Worm (Caenorhabditis elegans) whole organism, young adult: ENCODE measurements around the gene B0244.4.
A peak's percentile ranks its signal among the peaks of the same experiment; 100 is the strongest.

Experiments used
- B0035.1 ChIP-seq: sonication (generic microtip); optimal IDR thresholded peaks from 2 replicates; lab custom pipeline; 2016; ENCODE audit warnings: missing genetic modification characterization, mild to moderate bottlenecking, missing compliant biosample characterization, missing genotype, missing genetic modification reagents
- B0261.1 ChIP-seq: sonication (generic microtip); optimal IDR thresholded peaks from 2 replicates; lab custom pipeline; 2016; ENCODE audit warnings: mild to moderate bottlenecking, missing genetic modification characterization, moderate library complexity, missing compliant biosample characterization
- C06A6.2 ChIP-seq: fragments of 200-800 bp; sonication (Bioruptor generic); conservative IDR thresholded peaks from 2 replicates; pipeline ENCODE4 v1.3.6; 2022; ENCODE audit warnings: missing genetic modification characterization, missing compliant biosample characterization
- D2030.7 ChIP-seq: fragments of 200-800 bp; sonication (Bioruptor generic); IDR thresholded peaks from 2 replicates; pipeline ENCODE4 v1.3.6; 2022; ENCODE audit warnings: missing genetic modification reagents, missing genetic modification characterization, missing compliant biosample characterization
- F55B11.4 ChIP-seq: sonication (generic microtip); optimal IDR thresholded peaks from 2 replicates; lab custom pipeline; 2016; ENCODE audit warnings: missing compliant biosample characterization, missing genetic modification characterization, borderline replicate concordance; ENCODE audit not compliant: insufficient read depth
- F57C9.4 ChIP-seq: sonication (generic microtip); optimal IDR thresholded peaks from 2 replicates; lab custom pipeline; 2017; ENCODE audit warnings: mild to moderate bottlenecking, missing genetic modification characterization, missing compliant biosample characterization
- Y53G8AR.9 ChIP-seq: fragments of 200-800 bp; sonication (Bioruptor generic); conservative IDR thresholded peaks from 2 replicates; pipeline ENCODE4 v1.3.6; 2022; ENCODE audit warnings: missing genetic modification reagents, missing genetic modification characterization, missing compliant biosample characterization
- Y56A3A.18 ChIP-seq: fragments of 200-800 bp; sonication (Bioruptor generic); IDR thresholded peaks from 2 replicates; pipeline ENCODE4 v1.3.6; 2022; ENCODE audit warnings: missing genetic modification reagents, missing genetic modification characterization, missing compliant biosample characterization
- Y79H2A.3 ChIP-seq: fragments of 200-800 bp; sonication (Bioruptor generic); conservative IDR thresholded peaks from 2 replicates; pipeline ENCODE4 v1.3.6; 2022; ENCODE audit warnings: missing genetic modification reagents, missing genetic modification characterization, missing compliant biosample characterization
- ZK185.1 ChIP-seq: sonication (generic microtip); optimal IDR thresholded peaks from 2 replicates; lab custom pipeline; 2016; ENCODE audit warnings: mild to moderate bottlenecking, missing genetic modification characterization, missing compliant biosample characterization; ENCODE audit not compliant: poor library complexity, severe bottlenecking
- akir-1 ChIP-seq: fragments of 200-800 bp; sonication (Bioruptor generic); optimal IDR thresholded peaks from 2 replicates; lab custom pipeline; 2018; ENCODE audit warnings: mild to moderate bottlenecking, missing genetic modification characterization, moderate library complexity, missing compliant biosample characterization
- aptf-2 ChIP-seq: fragments of 200-800 bp; sonication (Bioruptor generic); conservative IDR thresholded peaks from 2 replicates; pipeline ENCODE4 v1.3.6; 2022; ENCODE audit warnings: missing genetic modification reagents, missing genetic modification characterization, missing compliant biosample characterization
- attf-3 ChIP-seq: fragments of 200-800 bp; sonication (Bioruptor generic); conservative IDR thresholded peaks from 2 replicates; pipeline ENCODE4 v1.3.6; 2022; ENCODE audit warnings: missing genetic modification reagents, missing genetic modification characterization, missing compliant biosample characterization
- attf-6 ChIP-seq: fragments of 200-800 bp; sonication (Bioruptor generic); IDR thresholded peaks from 2 replicates; pipeline ENCODE4 v1.3.6; 2022; ENCODE audit warnings: missing genetic modification reagents, missing genetic modification characterization, missing compliant biosample characterization
- cebp-1 ChIP-seq, 2 experiments: fragments of 200-800 bp in 1 of 2; sonication (Bioruptor generic) in 1 of 2; sonication (generic microtip) in 1 of 2; IDR thresholded peaks in 1 of 2; optimal IDR thresholded peaks in 1 of 2; 2 replicates each; pipeline versions ENCODE4 v1.3.6 to Lab custom; 2017 to 2022; ENCODE audit warnings: missing compliant biosample characterization in 2 of 2, missing genetic modification characterization in 2 of 2, mild to moderate bottlenecking in 1 of 2, missing genetic modification reagents in 1 of 2, moderate library complexity in 1 of 2
- cebp-2 ChIP-seq: fragments of 200-800 bp; sonication (Bioruptor generic); IDR thresholded peaks from 2 replicates; pipeline ENCODE4 v1.3.6; 2022; ENCODE audit warnings: missing genetic modification characterization, missing compliant biosample characterization
- ceh-79 ChIP-seq: sonication (generic microtip); optimal IDR thresholded peaks from 2 replicates; lab custom pipeline; 2017; ENCODE audit warnings: mild to moderate bottlenecking, missing genetic modification characterization, missing compliant biosample characterization
- ceh-91 ChIP-seq: fragments of 200-800 bp; sonication (Bioruptor generic); IDR thresholded peaks from 2 replicates; pipeline ENCODE4 v1.3.6; 2022; ENCODE audit warnings: missing genetic modification reagents, missing genetic modification characterization, missing compliant biosample characterization
- chd-7 ChIP-seq: sonication (generic microtip); optimal IDR thresholded peaks from 2 replicates; lab custom pipeline; 2016; ENCODE audit warnings: mild to moderate bottlenecking, missing genetic modification characterization, moderate library complexity, missing compliant biosample characterization
- egl-18 ChIP-seq: fragments of 200-800 bp; sonication (Bioruptor generic); IDR thresholded peaks from 2 replicates; pipeline ENCODE4 v1.3.6; 2022; ENCODE audit warnings: missing genetic modification reagents, missing genetic modification characterization, missing compliant biosample characterization
- egl-44 ChIP-seq: fragments of 200-800 bp; sonication (Bioruptor generic); IDR thresholded peaks from 2 replicates; pipeline ENCODE4 v1.3.6; 2022; ENCODE audit warnings: missing genetic modification reagents, missing genetic modification characterization, missing compliant biosample characterization
- fkh-3 ChIP-seq: sonication (generic microtip); optimal IDR thresholded peaks from 2 replicates; lab custom pipeline; 2016; ENCODE audit warnings: mild to moderate bottlenecking, missing genetic modification characterization, missing compliant biosample characterization
- hsf-1 ChIP-seq: fragments of 200-800 bp; sonication (Bioruptor generic); IDR thresholded peaks from 2 replicates; pipeline ENCODE4 v1.3.6; 2022; ENCODE audit warnings: missing genetic modification reagents, missing genetic modification characterization, missing compliant biosample characterization
- lag-1 ChIP-seq: fragments of 200-800 bp; sonication (Bioruptor generic); IDR thresholded peaks from 2 replicates; pipeline ENCODE4 v1.3.6; 2022; ENCODE audit warnings: missing genetic modification reagents, missing genetic modification characterization, missing compliant biosample characterization
- let-607 ChIP-seq, 2 experiments: fragments of 200-800 bp in 1 of 2; sonication (Bioruptor generic) in 1 of 2; sonication (generic microtip) in 1 of 2; optimal IDR thresholded peaks; 2 replicates each; lab custom pipeline; 2016 to 2018; ENCODE audit warnings: mild to moderate bottlenecking in 2 of 2, missing compliant biosample characterization in 2 of 2, missing genetic modification characterization in 2 of 2, moderate library complexity in 2 of 2, missing genotype in 1 of 2
- lir-1 ChIP-seq: fragments of 200-800 bp; sonication (Bioruptor generic); conservative IDR thresholded peaks from 2 replicates; pipeline ENCODE4 v1.3.6; 2022; ENCODE audit warnings: missing genetic modification reagents, missing genetic modification characterization, missing compliant biosample characterization
- madf-3 ChIP-seq: fragments of 200-800 bp; sonication (Bioruptor generic); IDR thresholded peaks from 2 replicates; pipeline ENCODE4 v1.3.6; 2022; ENCODE audit warnings: missing genetic modification reagents, missing genetic modification characterization, missing compliant biosample characterization
- madf-6 ChIP-seq: fragments of 200-800 bp; sonication (Bioruptor generic); IDR thresholded peaks from 2 replicates; pipeline ENCODE4 v1.3.6; 2022; ENCODE audit warnings: missing genetic modification reagents, missing genetic modification characterization, missing compliant biosample characterization
- madf-8 ChIP-seq: fragments of 200-800 bp; sonication (Bioruptor generic); conservative IDR thresholded peaks from 2 replicates; pipeline ENCODE4 v1.3.6; 2022; ENCODE audit warnings: missing genetic modification reagents, missing genetic modification characterization, missing compliant biosample characterization
- mel-28 ChIP-seq: sonication (generic microtip); optimal IDR thresholded peaks from 2 replicates; lab custom pipeline; 2016; ENCODE audit warnings: borderline replicate concordance, mild to moderate bottlenecking, missing genetic modification characterization, missing compliant biosample characterization
- mes-4 ChIP-seq: sonication (generic microtip); optimal IDR thresholded peaks from 2 replicates; lab custom pipeline; 2016; ENCODE audit warnings: missing genotype, missing genetic modification characterization, missing compliant biosample characterization
- nfya-2 ChIP-seq: fragments of 200-800 bp; sonication (Bioruptor generic); IDR thresholded peaks from 2 replicates; pipeline ENCODE4 v1.3.6; 2022; ENCODE audit warnings: missing genetic modification reagents, missing genetic modification characterization, missing compliant biosample characterization
- nhr-80 ChIP-seq: sonication (generic microtip); optimal IDR thresholded peaks from 2 replicates; lab custom pipeline; 2016; ENCODE audit warnings: missing genetic modification characterization, missing compliant biosample characterization
- rcor-1 ChIP-seq: fragments of 200-800 bp; sonication (Bioruptor generic); IDR thresholded peaks from 2 replicates; pipeline ENCODE4 v1.3.6; 2022; ENCODE audit warnings: missing genetic modification reagents, missing genetic modification characterization, missing compliant biosample characterization
- repo-1 ChIP-seq: sonication (generic microtip); optimal IDR thresholded peaks from 2 replicates; lab custom pipeline; 2017; ENCODE audit warnings: mild to moderate bottlenecking, missing genetic modification characterization, missing compliant biosample characterization
- rpc-1 ChIP-seq, 2 experiments: fragments of 150-350 bp in 1 of 2; sonication (generic microtip) in 1 of 2; optimal IDR thresholded peaks; 2 replicates each; lab custom pipeline; 2014 to 2018; ENCODE audit warnings: missing biosample characterization in 1 of 2, missing genetic modification characterization in 1 of 2, missing genetic modification reagents in 1 of 2, missing genotype in 1 of 2
- snpc-3.4 ChIP-seq: sonication (generic microtip); optimal IDR thresholded peaks from 2 replicates; lab custom pipeline; 2017; ENCODE audit warnings: missing genetic modification characterization, mild to moderate bottlenecking, missing compliant biosample characterization, antibody characterized with exemption, moderate library complexity, missing genotype, missing genetic modification reagents
- snpc-4 ChIP-seq, 5 experiments: fragments of 150-350 bp in 1 of 5; sonication (generic microtip) in 4 of 5; optimal IDR thresholded peaks; 2 replicates each; lab custom pipeline; 2014 to 2018; ENCODE audit warnings: missing genetic modification characterization in 5 of 5, missing biosample characterization in 3 of 5, antibody characterized with exemption in 2 of 5, mild to moderate bottlenecking in 2 of 5, missing compliant biosample characterization in 2 of 5, missing genotype in 2 of 5, moderate library complexity in 2 of 5, missing genetic modification reagents in 1 of 5
- somi-1 ChIP-seq: fragments of 200-800 bp; sonication (Bioruptor generic); optimal IDR thresholded peaks from 2 replicates; lab custom pipeline; 2018; ENCODE audit warnings: mild to moderate bottlenecking, missing genetic modification characterization, missing compliant biosample characterization
- unc-62 ChIP-seq: fragments of 150-350 bp; optimal IDR thresholded peaks from 2 replicates; lab custom pipeline; 2014; ENCODE audit warnings: missing biosample characterization, missing genetic modification reagents, missing genetic modification characterization
- xnd-1 ChIP-seq: sonication (generic microtip); optimal IDR thresholded peaks from 2 replicates; lab custom pipeline; 2016; ENCODE audit warnings: missing genotype, missing genetic modification reagents, missing genetic modification characterization, missing compliant biosample characterization
- zfh-2 ChIP-seq: fragments of 200-800 bp; sonication (Bioruptor generic); conservative IDR thresholded peaks from 2 replicates; pipeline ENCODE4 v1.3.6; 2022; ENCODE audit warnings: missing genetic modification reagents, missing genetic modification characterization, missing compliant biosample characterization
- ztf-18 ChIP-seq: sonication (generic microtip); optimal IDR thresholded peaks from 2 replicates; lab custom pipeline; 2016; ENCODE audit warnings: missing genotype, mild to moderate bottlenecking, missing genetic modification characterization, missing compliant biosample characterization
- ztf-25 ChIP-seq: fragments of 200-800 bp; sonication (Bioruptor generic); IDR thresholded peaks from 2 replicates; pipeline ENCODE4 v1.3.6; 2022; ENCODE audit warnings: missing genetic modification reagents, missing genetic modification characterization, missing compliant biosample characterization
- ztf-26 ChIP-seq: sonication (generic microtip); optimal IDR thresholded peaks from 2 replicates; lab custom pipeline; 2017; ENCODE audit warnings: missing genetic modification characterization, missing compliant biosample characterization

B0244.4 gene

DNA sequence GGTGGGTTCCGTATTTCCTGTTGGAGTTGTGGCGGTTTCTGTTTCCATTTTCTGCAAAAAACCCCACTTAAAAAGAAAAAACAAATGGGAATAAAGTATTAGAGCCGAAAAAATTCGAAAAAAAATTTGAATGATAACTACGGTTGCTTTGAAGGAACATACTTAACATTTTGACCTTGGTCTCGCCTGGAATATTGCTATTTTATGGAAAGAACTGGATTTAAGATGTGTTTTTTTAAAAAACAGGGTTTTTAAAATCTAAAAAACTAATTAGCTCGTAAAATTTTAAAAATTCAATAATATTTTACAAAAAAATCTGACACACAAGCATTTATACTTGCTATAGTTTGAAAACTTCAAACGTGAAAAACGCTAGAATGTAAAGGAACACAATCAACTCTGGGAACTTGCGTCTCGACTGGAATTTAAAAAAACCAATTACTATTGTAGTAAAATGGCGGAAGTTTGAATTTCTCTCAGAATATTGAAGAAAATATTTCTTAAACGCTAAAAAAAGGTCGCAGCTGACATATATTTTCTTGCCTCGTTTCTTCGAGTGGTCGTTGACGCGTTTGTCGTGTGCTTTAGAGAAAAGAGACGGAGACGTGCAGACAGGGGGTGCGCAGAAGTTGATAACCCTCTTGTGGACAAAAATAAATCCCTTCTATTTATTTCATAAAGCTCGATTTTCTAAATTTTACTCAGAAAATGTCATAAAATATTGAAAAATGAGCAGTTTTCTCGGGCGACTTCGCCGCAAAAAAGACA, 49.1 kb upstream of the B0244.4 start, which contains the start of the genes lgg-3 and rgs-5 (continued):
- TF ChIP-seq B0035.1 (tag; lab: Kevin White, UChicago) (no peak), egl-18 (no peak), xnd-1 (tag; lab: Kevin White, UChicago) (peak; percentile 91), cebp-2 (GFP tag; lab: Robert Waterston, UW) (no peak), mes-4 (tag; lab: Kevin White, UChicago) (no peak), mel-28 (tag; lab: Kevin White, UChicago) (no peak), let-607 (tag; optimal IDR thresholded peaks at IDR 0.05; lab: Kevin White, UChicago) (no peak), aptf-2 (GFP tag; lab: Robert Waterston, UW) (no peak), akir-1 (GFP tag; lab: Kevin White, UChicago) (no peak), cebp-1 (GFP tag; IDR thresholded peaks at IDR 0.05; lab: Robert Waterston, UW) (0 out of 2 replicates have a peak, but pooled peaks have one; percentile 11), cebp-1 (tag; optimal IDR thresholded peaks at IDR 0.05; lab: Kevin White, UChicago) (peak; percentile 15), ZK185.1 (no peak), zfh-2 (GFP tag; lab: Robert Waterston, UW) (no peak), unc-62 (no peak), F57C9.4 (tag; lab: Kevin White, UChicago) (no peak), attf-3 (GFP tag; lab: Robert Waterston, UW) (no peak), madf-8 (GFP tag; lab: Robert Waterston, UW) (peak; percentile 72), rpc-1 (optimal IDR thresholded peaks at IDR 0.05; lab: Kevin White, UChicago) (no peak), rpc-1 (tag; optimal IDR thresholded peaks at IDR 0.05; lab: Kevin White, UChicago) (no peak), ztf-18 (peak; percentile 72), lag-1 (GFP tag; lab: Robert Waterston, UW) (no peak), fkh-3 (tag; lab: Kevin White, UChicago) (no peak), lir-1 (no peak), C06A6.2 (GFP tag; lab: Robert Waterston, UW) (no peak), chd-7 (no peak), snpc-4 (GFP tag; optimal IDR thresholded peaks at IDR 0.05; lab: Kevin White, UChicago) (no peak), snpc-4 (tag; optimal IDR thresholded peaks at IDR 0.05; lab: Kevin White, UChicago) (peak; percentile 5 to 81 (median 31)), Y53G8AR.9 (GFP tag; lab: Robert Waterston, UW) (no peak), egl-44 (GFP tag; lab: Robert Waterston, UW) (no peak), D2030.7 (GFP tag; lab: Robert Waterston, UW) (peak; percentile 58), ztf-25 (GFP tag; lab: Robert Waterston, UW) (no peak), madf-6 (GFP tag; lab: Robert Waterston, UW) (peak; percentile 88), rcor-1 (GFP tag; lab: Robert Waterston, UW) (peak; percentile 39; the same call in 1 of the 2 replicates), ceh-79 (tag; lab: Kevin White, UChicago) (no peak), attf-6 (GFP tag; lab: Robert Waterston, UW) (no peak), Y79H2A.3 (GFP tag; lab: Robert Waterston, UW) (no peak), F55B11.4 (tag; lab: Kevin White, UChicago) (no peak), Y56A3A.18 (no peak), repo-1 (tag; lab: Kevin White, UChicago) (no peak), hsf-1 (GFP tag; lab: Robert Waterston, UW) (peak; percentile 48; the same call in 1 of the 2 replicates), B0261.1 (no peak), ceh-91 (GFP tag; lab: Robert Waterston, UW) (peak; percentile 61), nhr-80 (peak; percentile 12), madf-3 (GFP tag; lab: Robert Waterston, UW) (no peak), nfya-2 (GFP tag; lab: Robert Waterston, UW) (no peak), ztf-26 (tag; lab: Kevin White, UChicago) (no peak), snpc-3.4 (no peak), somi-1 (GFP tag; lab: Kevin White, UChicago) (no peak)
